Fruit fly (Drosophila melanogaster) whole organism, prepupa: ENCODE results near the gene CG15035.

Experiments used
- CG16779 ChIP-seq: fragments of 200-800 bp; sonication (Bioruptor generic); optimal IDR thresholded peaks from 3 replicates; lab custom pipeline; 2017; ENCODE audit warnings: missing biosample characterization, mild to moderate bottlenecking, missing genetic modification characterization
- CG6854 ChIP-seq: fragments of 200-800 bp; sonication (Bioruptor generic); optimal IDR thresholded peaks from 2 replicates; lab custom pipeline; 2017; ENCODE audit warnings: missing biosample characterization, mild to moderate bottlenecking, missing genetic modification characterization
- Ets21C ChIP-seq: fragments of 200-800 bp; sonication (Bioruptor generic); optimal IDR thresholded peaks from 3 replicates; lab custom pipeline; 2016; ENCODE audit warnings: missing biosample characterization, missing genetic modification characterization
- Hr39 ChIP-seq: fragments of 200-800 bp; sonication (Bioruptor generic); optimal IDR thresholded peaks from 2 replicates; lab custom pipeline; 2016; ENCODE audit warnings: missing biosample characterization, missing genetic modification characterization
- dsx ChIP-seq: fragments of 200-800 bp; optimal IDR thresholded peaks from 3 replicates; lab custom pipeline; 2019; ENCODE audit warnings: missing biosample characterization, mild to moderate bottlenecking, missing genetic modification characterization, moderate library complexity; ENCODE audit not compliant: poor library complexity, severe bottlenecking
- topi ChIP-seq: fragments of 200-800 bp; sonication (Bioruptor generic); optimal IDR thresholded peaks from 3 replicates; lab custom pipeline; 2016; ENCODE audit warnings: missing biosample characterization, missing genetic modification characterization

- TF ChIP-seq topi (GFP tag; lab: Kevin White, UChicago) (no peak), CG16779 (tag; lab: Kevin White, UChicago) (no peak), Hr39 (GFP tag; lab: Kevin White, UChicago) (no peak), CG6854 (GFP tag; lab: Kevin White, UChicago) (no peak), dsx (GFP tag; lab: Kevin White, UChicago) (no peak), Ets21C (GFP tag; lab: Kevin White, UChicago) (no peak)
Measured at dm6 chrX:7425643-7426042, 22.7 kb upstream of the CG15035 start, which contains the start of gene CG32726.
